Worm (Caenorhabditis elegans): ENCODE measurements around the gene F13A2.1.

DNA sequence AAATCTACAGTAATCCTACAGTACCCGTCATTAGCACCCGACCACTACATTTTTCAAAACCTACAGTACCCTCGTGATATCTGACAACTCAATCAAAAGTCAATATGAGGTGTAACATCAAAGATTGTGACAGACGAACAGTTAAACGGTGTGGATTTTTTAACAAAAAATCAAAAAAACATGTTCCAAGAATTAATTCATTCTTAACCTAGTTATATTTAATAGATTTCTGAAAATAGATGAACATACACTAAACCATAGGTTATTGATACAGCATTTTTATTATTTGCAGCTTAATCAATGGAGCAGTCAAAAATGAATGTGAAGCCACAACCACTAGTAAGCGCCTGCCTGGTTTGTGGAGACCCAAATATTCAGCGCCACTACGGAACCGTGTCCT is 25.3 kb upstream of the F13A2.1 start, which contains the start of gene nhr-118:
- TF ChIP-seq cog-1 (tag; optimal IDR thresholded peaks at IDR 0.05) = no peak
- no peak for TF ChIP-seq med-1 (GFP tag; optimal IDR thresholded peaks at IDR 0.05; ENCODE audit: insufficient read depth)
- TF ChIP-seq flt-1 (GFP tag; IDR thresholded peaks at IDR 0.05) = no peak
- no peak for TF ChIP-seq klf-2 (GFP tag; conservative IDR thresholded peaks at IDR 0.05)
- TF ChIP-seq ztf-23 (GFP tag; IDR thresholded peaks at IDR 0.05) = no peak
- TF ChIP-seq T22C8.4 (GFP tag; IDR thresholded peaks at IDR 0.05) = no peak
- TF ChIP-seq ztf-29 (GFP tag; IDR thresholded peaks at IDR 0.05) = no peak

Measured in whole organism, midembryonic.